In the genomic region with DNA sequence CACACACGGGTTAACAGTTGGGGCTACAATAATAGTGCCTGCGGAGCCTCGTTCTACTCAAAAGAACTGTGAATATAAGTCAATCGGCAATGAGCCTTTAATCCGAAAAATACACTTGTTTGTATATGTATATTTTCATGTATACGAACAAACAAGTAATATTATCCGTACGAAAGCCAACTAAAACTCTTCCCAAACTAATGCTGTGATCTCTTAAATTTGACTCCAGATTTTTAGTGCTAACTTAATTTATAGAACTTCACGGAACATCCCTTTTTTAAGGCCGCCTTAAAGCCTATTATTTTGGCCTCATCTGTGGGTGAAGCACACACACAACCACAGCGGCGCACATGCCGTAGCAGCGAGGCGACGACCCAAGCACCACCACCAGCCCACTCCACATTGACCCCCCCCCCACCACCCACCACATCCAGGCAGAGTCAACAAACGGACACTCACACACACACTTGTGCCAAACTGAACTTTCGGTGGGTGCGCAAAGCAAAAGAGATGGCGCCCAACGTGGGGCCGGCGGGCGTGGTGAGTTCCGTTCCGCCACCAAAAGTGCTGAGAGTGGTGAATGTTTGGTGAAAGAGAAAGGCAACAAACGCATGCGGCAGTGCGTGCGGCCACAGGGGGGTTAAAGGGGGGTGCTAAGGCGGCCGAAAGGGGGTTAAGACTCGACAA, we compare ENCODE assay signal across 1 fruit fly cellular context.
TF ChIP-seq lines count a peak whose summit lies in the region.

No protein-coding gene starts in this region.

TF ChIP-seq in whole organism, embryonic, 481 proteins besides CTCF, POLR2A, EP300 and RAD21 (continued from another document and continues in another):
- TF ChIP-seq Aef1 (GFP tag; IDR thresholded peaks at IDR 0.05; lab: Robert Waterston, UW) (peak; percentile 34; the same call in 1 of the 3 replicates), CG7556 (GFP tag; optimal IDR thresholded peaks at IDR 0.05; lab: Kevin White, UChicago) (peak; percentile 92), slbo (GFP tag; IDR thresholded peaks at IDR 0.05; lab: Robert Waterston, UW) (peak; percentile 68), CG7372 (GFP tag; IDR thresholded peaks at IDR 0.05; lab: Robert Waterston, UW) (peak; percentile 64; the same call in 1 of the 2 replicates), CG43689 (GFP tag; IDR thresholded peaks at IDR 0.05; lab: Robert Waterston, UW) (peak; percentile 9; the same call in 1 of the 2 replicates), repo (GFP tag; optimal IDR thresholded peaks at IDR 0.05; lab: Kevin White, UChicago) (peak; percentile 55), btn (GFP tag; optimal IDR thresholded peaks at IDR 0.05; lab: Kevin White, UChicago) (peak; percentile 59), mirr (GFP tag; optimal IDR thresholded peaks at IDR 0.05; lab: Kevin White, UChicago) (no peak), CG13296 (GFP tag; optimal IDR thresholded peaks at IDR 0.05; lab: Kevin White, UChicago) (peak; percentile 85), Ssrp (tag; optimal IDR thresholded peaks at IDR 0.05; lab: Kevin White, UChicago) (peak; percentile 78), Lim3 (GFP tag; IDR thresholded peaks at IDR 0.05; lab: Robert Waterston, UW) (peak; percentile 36; the same call in 1 of the 2 replicates), CG33557 (GFP tag; optimal IDR thresholded peaks at IDR 0.05; lab: Kevin White, UChicago) (peak; percentile 64), her (GFP tag; optimal IDR thresholded peaks at IDR 0.05; lab: Kevin White, UChicago) (no peak), ase (GFP tag; IDR thresholded peaks at IDR 0.05; lab: Robert Waterston, UW) (peak; percentile 45; the same call in 1 of the 3 replicates), Mad (GFP tag; optimal IDR thresholded peaks at IDR 0.05; lab: Kevin White, UChicago) (peak; percentile 58), run (tag; optimal IDR thresholded peaks at IDR 0.05; lab: Kevin White, UChicago) (peak; percentile 56), tio (GFP tag; optimal IDR thresholded peaks at IDR 0.05; lab: Kevin White, UChicago) (peak; percentile 80), Chrac-16 (GFP tag; optimal IDR thresholded peaks at IDR 0.05; lab: Kevin White, UChicago) (peak; percentile 79), pb (GFP tag; optimal IDR thresholded peaks at IDR 0.05; lab: Kevin White, UChicago) (peak; percentile 65), crc (GFP tag; optimal IDR thresholded peaks at IDR 0.05; lab: Kevin White, UChicago) (peak; percentile 66), sr (GFP tag; IDR thresholded peaks at IDR 0.05; lab: Robert Waterston, UW) (peak; percentile 44; the same call in 2 of the 3 replicates), CG17829 (tag; optimal IDR thresholded peaks at IDR 0.05; lab: Kevin White, UChicago) (peak; percentile 83), Spps (tag; optimal IDR thresholded peaks at IDR 0.05; lab: Kevin White, UChicago) (peak; percentile 40), Bdp1 (GFP tag; optimal IDR thresholded peaks at IDR 0.05; lab: Kevin White, UChicago) (peak; percentile 68), gro (GFP tag; optimal IDR thresholded peaks at IDR 0.05; lab: Kevin White, UChicago) (peak; percentile 84), CG3163 (GFP tag; optimal IDR thresholded peaks at IDR 0.05; lab: Kevin White, UChicago) (no peak), gfzf (GFP tag; optimal IDR thresholded peaks at IDR 0.05; lab: Kevin White, UChicago) (no peak), kay (GFP tag; optimal IDR thresholded peaks at IDR 0.05; lab: Kevin White, UChicago) (peak; percentile 42), Dad (GFP tag; optimal IDR thresholded peaks at IDR 0.05; lab: Kevin White, UChicago) (peak; percentile 59), H15 (GFP tag; IDR thresholded peaks at IDR 0.05; lab: Robert Waterston, UW) (peak; percentile 46; the same call in 1 of the 3 replicates), jigr1 (GFP tag; IDR thresholded peaks at IDR 0.05; lab: Robert Waterston, UW) (peak; percentile 57; the same call in 2 of the 3 replicates), Oaz (GFP tag; IDR thresholded peaks at IDR 0.05; lab: Robert Waterston, UW) (peak; percentile 70), insv (GFP tag; optimal IDR thresholded peaks at IDR 0.05; lab: Kevin White, UChicago) (no peak), Med (GFP tag; lab: Kevin White, UChicago) (peak; percentile 92), CG10321 (GFP tag; IDR thresholded peaks at IDR 0.05; lab: Robert Waterston, UW) (no peak), slou (GFP tag; optimal IDR thresholded peaks at IDR 0.05; lab: Kevin White, UChicago) (no peak), CG1603 (tag; optimal IDR thresholded peaks at IDR 0.05; lab: Kevin White, UChicago) (peak; percentile 62), CG6175 (GFP tag; IDR thresholded peaks at IDR 0.05; lab: Robert Waterston, UW) (0 out of 3 replicates have a peak, but pooled peaks have one; percentile 39), Hmr (GFP tag; optimal IDR thresholded peaks at IDR 0.05; lab: Kevin White, UChicago) (peak; percentile 92), Atf-2 (GFP tag; optimal IDR thresholded peaks at IDR 0.05; lab: Kevin White, UChicago) (peak; percentile 68), hth (optimal IDR thresholded peaks at IDR 0.05; lab: Kevin White, UChicago) (no peak), CG5245 (GFP tag; optimal IDR thresholded peaks at IDR 0.05; lab: Kevin White, UChicago) (peak; percentile 63), pfk (GFP tag; optimal IDR thresholded peaks at IDR 0.05; lab: Kevin White, UChicago) (no peak), pita (GFP tag; optimal IDR thresholded peaks at IDR 0.05; lab: Kevin White, UChicago) (no peak), HHEX (GFP tag; optimal IDR thresholded peaks at IDR 0.05; lab: Kevin White, UChicago) (peak; percentile 85), Opbp (GFP tag; IDR thresholded peaks at IDR 0.05; lab: Robert Waterston, UW; ENCODE audit: partially characterized antibody) (peak; percentile 45; the same call in 1 of the 3 replicates), Six4 (GFP tag; optimal IDR thresholded peaks at IDR 0.05; lab: Kevin White, UChicago) (peak; percentile 81), CG13624 (GFP tag; optimal IDR thresholded peaks at IDR 0.05; lab: Kevin White, UChicago) (peak; percentile 61), CoRest (tag; optimal IDR thresholded peaks at IDR 0.05; lab: Kevin White, UChicago) (peak; percentile 90), CG8089 (GFP tag; optimal IDR thresholded peaks at IDR 0.05; lab: Kevin White, UChicago) (peak; percentile 59), corto (GFP tag; optimal IDR thresholded peaks at IDR 0.05; lab: Kevin White, UChicago) (no peak), Dip2 (GFP tag; IDR thresholded peaks at IDR 0.05; lab: Robert Waterston, UW) (0 out of 2 replicates have a peak, but pooled peaks have one; percentile 13), bab2 (GFP tag; optimal IDR thresholded peaks at IDR 0.05; lab: Kevin White, UChicago) (peak; percentile 78), CG11093 (GFP tag; IDR thresholded peaks at IDR 0.05; lab: Robert Waterston, UW) (peak; percentile 58; the same call in 2 of the 3 replicates), sug (tag; optimal IDR thresholded peaks at IDR 0.05; lab: Kevin White, UChicago) (peak; percentile 62), da (GFP tag; optimal IDR thresholded peaks at IDR 0.05; lab: Kevin White, UChicago) (no peak), Dbx (GFP tag; IDR thresholded peaks at IDR 0.05; lab: Robert Waterston, UW) (no peak), zen (tag; optimal IDR thresholded peaks at IDR 0.05; lab: Kevin White, UChicago) (peak; percentile 31), Xrp1 (GFP tag; IDR thresholded peaks at IDR 0.05; lab: Robert Waterston, UW) (peak; percentile 73), CG8944 (GFP tag; optimal IDR thresholded peaks at IDR 0.05; lab: Kevin White, UChicago) (peak; percentile 75), CG6854 (GFP tag; optimal IDR thresholded peaks at IDR 0.05; lab: Kevin White, UChicago) (peak; percentile 50), row (GFP tag; IDR thresholded peaks at IDR 0.05; lab: Robert Waterston, UW) (peak; percentile 81), Dp (GFP tag; optimal IDR thresholded peaks at IDR 0.05; lab: Kevin White, UChicago) (no peak), CG2120 (GFP tag; optimal IDR thresholded peaks at IDR 0.05; lab: Kevin White, UChicago) (peak; percentile 87), CG16815 (GFP tag; optimal IDR thresholded peaks at IDR 0.05; lab: Kevin White, UChicago) (peak; percentile 65), Vsx1 (GFP tag; optimal IDR thresholded peaks at IDR 0.05; lab: Kevin White, UChicago) (peak; percentile 68), mam (GFP tag; optimal IDR thresholded peaks at IDR 0.05; lab: Kevin White, UChicago) (peak; percentile 70), CG10274 (GFP tag; optimal IDR thresholded peaks at IDR 0.05; lab: Kevin White, UChicago) (peak; percentile 61), bcd (GFP tag; optimal IDR thresholded peaks at IDR 0.05; lab: Kevin White, UChicago) (peak; percentile 84), CG5953 (GFP tag; IDR thresholded peaks at IDR 0.05; lab: Robert Waterston, UW) (0 out of 2 replicates have a peak, but pooled peaks have one; percentile 41), Deaf1 (tag; optimal IDR thresholded peaks at IDR 0.05; lab: Kevin White, UChicago) (peak; percentile 45), Doc3 (GFP tag; IDR thresholded peaks at IDR 0.05; lab: Robert Waterston, UW; ENCODE audit: partially characterized antibody) (no peak), Doc2 (GFP tag; IDR thresholded peaks at IDR 0.05; lab: Robert Waterston, UW) (no peak), h (optimal IDR thresholded peaks at IDR 0.05; lab: Kevin White, UChicago) (no peak), CG18476 (GFP tag; optimal IDR thresholded peaks at IDR 0.05; lab: Kevin White, UChicago) (peak; percentile 75), CG8290 (GFP tag; optimal IDR thresholded peaks at IDR 0.05; lab: Kevin White, UChicago) (peak; percentile 25), CG8290 (tag; optimal IDR thresholded peaks at IDR 0.05; lab: Kevin White, UChicago) (peak in 1 of 2 experiments; percentile 60), CG13123 (GFP tag; optimal IDR thresholded peaks at IDR 0.05; lab: Kevin White, UChicago) (peak; percentile 56), CG8281 (tag; optimal IDR thresholded peaks at IDR 0.05; lab: Kevin White, UChicago) (peak; percentile 62), CG12236 (GFP tag; optimal IDR thresholded peaks at IDR 0.05; lab: Kevin White, UChicago) (peak; percentile 63), Kr (GFP tag; optimal IDR thresholded peaks at IDR 0.05; lab: Kevin White, UChicago) (no peak), Ets65A (GFP tag; lab: Kevin White, UChicago) (peak; percentile 96), onecut (GFP tag; IDR thresholded peaks at IDR 0.05; lab: Robert Waterston, UW) (peak; percentile 53), tx (GFP tag; optimal IDR thresholded peaks at IDR 0.05; lab: Kevin White, UChicago) (peak; percentile 61), CG4617 (GFP tag; optimal IDR thresholded peaks at IDR 0.05; lab: Kevin White, UChicago; ENCODE audit: borderline replicate concordance) (peak; percentile 40), slp2 (GFP tag; optimal IDR thresholded peaks at IDR 0.05; lab: Kevin White, UChicago) (peak; percentile 76), pho (GFP tag; optimal IDR thresholded peaks at IDR 0.05; lab: Kevin White, UChicago) (peak; percentile 66), sob (GFP tag; IDR thresholded peaks at IDR 0.05; lab: Robert Waterston, UW) (peak; percentile 47), Camta (GFP tag; optimal IDR thresholded peaks at IDR 0.05; lab: Kevin White, UChicago) (peak; percentile 79), lmd (GFP tag; IDR thresholded peaks at IDR 0.05; lab: Robert Waterston, UW) (peak; percentile 82), toy (GFP tag; IDR thresholded peaks at IDR 0.05; lab: Robert Waterston, UW) (0 out of 2 replicates have a peak, but pooled peaks have one; percentile 43), CG17802 (tag; optimal IDR thresholded peaks at IDR 0.05; lab: Kevin White, UChicago) (peak; percentile 15), CG12219 (GFP tag; optimal IDR thresholded peaks at IDR 0.05; lab: Kevin White, UChicago) (peak; percentile 82), CG11456 (GFP tag; IDR thresholded peaks at IDR 0.05; lab: Robert Waterston, UW) (0 out of 3 replicates have a peak, but pooled peaks have one; percentile 50), Dll (GFP tag; IDR thresholded peaks at IDR 0.05; lab: Robert Waterston, UW; ENCODE audit: partially characterized antibody) (no peak), chn (GFP tag; optimal IDR thresholded peaks at IDR 0.05; lab: Kevin White, UChicago) (peak; percentile 77), amos (GFP tag; IDR thresholded peaks at IDR 0.05; lab: Robert Waterston, UW; ENCODE audit: partially characterized antibody) (peak; percentile 29; the same call in 1 of the 2 replicates), CG18764 (GFP tag; optimal IDR thresholded peaks at IDR 0.05; lab: Kevin White, UChicago) (peak; percentile 66), CG6791 (GFP tag; IDR thresholded peaks at IDR 0.05; lab: Robert Waterston, UW; ENCODE audit: partially characterized antibody) (0 out of 3 replicates have a peak, but pooled peaks have one; percentile 41), nmo (GFP tag; optimal IDR thresholded peaks at IDR 0.05; lab: Kevin White, UChicago) (peak; percentile 90), ranshi (GFP tag; IDR thresholded peaks at IDR 0.05; lab: Robert Waterston, UW) (no peak), CG4328 (GFP tag; optimal IDR thresholded peaks at IDR 0.05; lab: Kevin White, UChicago) (peak; percentile 15), cas (GFP tag; IDR thresholded peaks at IDR 0.05; lab: Robert Waterston, UW) (no peak), psq (GFP tag; optimal IDR thresholded peaks at IDR 0.05; lab: Kevin White, UChicago) (peak; percentile 1), CG8388 (GFP tag; optimal IDR thresholded peaks at IDR 0.05; lab: Kevin White, UChicago) (peak; percentile 74), fd3F (GFP tag; optimal IDR thresholded peaks at IDR 0.05; lab: Kevin White, UChicago) (peak; percentile 65), eyg (GFP tag; optimal IDR thresholded peaks at IDR 0.05; lab: Kevin White, UChicago) (peak; percentile 64), Bgb (GFP tag; IDR thresholded peaks at IDR 0.05; lab: Robert Waterston, UW; ENCODE audit: partially characterized antibody) (peak; percentile 58; the same call in 1 of the 2 replicates), CG9876 (GFP tag; optimal IDR thresholded peaks at IDR 0.05; lab: Kevin White, UChicago) (peak; percentile 51), CG12391 (tag; optimal IDR thresholded peaks at IDR 0.05; lab: Kevin White, UChicago) (peak; percentile 87), bbx (GFP tag; IDR thresholded peaks at IDR 0.05; lab: Robert Waterston, UW; ENCODE audit: partially characterized antibody) (peak; percentile 36; the same call in 1 of the 2 replicates), az2 (GFP tag; optimal IDR thresholded peaks at IDR 0.05; lab: Kevin White, UChicago) (peak; percentile 82), E2f1 (GFP tag; IDR thresholded peaks at IDR 0.05; lab: Robert Waterston, UW) (peak; percentile 73), Mrtf (GFP tag; IDR thresholded peaks at IDR 0.05; lab: Robert Waterston, UW) (peak; percentile 46), CG13424 (tag; optimal IDR thresholded peaks at IDR 0.05; lab: Kevin White, UChicago) (peak; percentile 89), CG14014 (GFP tag; IDR thresholded peaks at IDR 0.05; lab: Robert Waterston, UW) (no peak; the same call in none of the 2 replicates), CG11696 (GFP tag; IDR thresholded peaks at IDR 0.05; lab: Robert Waterston, UW) (peak; percentile 93), grn (GFP tag; optimal IDR thresholded peaks at IDR 0.05; lab: Kevin White, UChicago) (no peak)
